Worm (Caenorhabditis elegans): ENCODE results near the gene C26B2.2.

ce11 chrIV:8030099-8030498 lies 8.2 kb upstream of the C26B2.2 start:
- TF ChIP-seq B0310.2 (tag; optimal IDR thresholded peaks at IDR 0.05) (no peak), hmg-4 (GFP tag; optimal IDR thresholded peaks at IDR 0.05) (no peak), ceh-36 (tag; optimal IDR thresholded peaks at IDR 0.05) (no peak), ama-1 (optimal IDR thresholded peaks at IDR 0.05) (no peak), tbx-11 (GFP tag; IDR thresholded peaks at IDR 0.05) (no peak), flt-1 (GFP tag; IDR thresholded peaks at IDR 0.05) (no peak)
